Fruit fly (Drosophila melanogaster) ovary, adult (tissue): Measurements from ENCODE around the gene vnd.
"Not testable (repeated sequence)": the region's sequence is repeated elsewhere in the genome, so short reads cannot be mapped to it uniquely, and the experiment has no call there.

Source experiments
- CG17801 ChIP-seq: fragments of 200-800 bp; optimal IDR thresholded peaks from 2 replicates; lab custom pipeline; 2019; ENCODE audit warnings: missing biosample characterization, mild to moderate bottlenecking, missing genetic modification characterization, moderate library complexity; ENCODE audit not compliant: partially characterized antibody

Gene vnd

dm6 chrX:620102-620430 is 38.1 kb downstream of the vnd start, which contains the start of gene spdi:
Gene spdi (minus strand): TSS chrX:620195.
- no peak for TF ChIP-seq CG17801 (GFP tag; lab: Kevin White, UChicago)

dm6 chrX:621132-621555 is 39.2 kb downstream of the vnd start, which contains the start of the genes CG13365 and Vsp37A:
Gene CG13365 (minus strand): TSS chrX:621215.
Gene Vsp37A (plus strand): TSS chrX:621530.
- peak; percentile 5 for TF ChIP-seq CG17801 (GFP tag; lab: Kevin White, UChicago)

DNA sequence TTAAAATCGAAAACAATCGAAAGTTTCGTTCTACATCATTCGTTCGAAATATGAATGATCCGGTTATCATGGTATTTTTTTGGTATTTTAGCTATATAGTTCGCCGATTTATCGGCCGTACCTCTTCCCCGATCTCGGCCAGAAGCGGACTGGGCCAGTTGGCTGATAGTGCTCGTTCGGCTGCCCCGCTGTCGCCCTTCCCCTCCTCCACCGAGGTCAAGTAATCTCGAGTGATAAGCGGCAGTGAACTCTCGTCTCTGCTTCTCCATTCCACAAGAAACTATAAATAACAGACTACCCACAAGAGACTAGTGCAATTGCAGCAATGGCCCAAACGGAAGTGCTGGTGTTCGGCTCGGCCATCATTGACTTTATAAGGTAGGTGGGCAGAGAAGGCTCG is 41.4 kb downstream of the vnd start, which contains the start of gene CG13369:
Gene CG13369 (plus strand): TSS at position 112 of the 400 bp plus-strand sequence.
- no peak for TF ChIP-seq CG17801 (GFP tag; lab: Kevin White, UChicago)

- peak; percentile 37 for TF ChIP-seq CG17801 (GFP tag; lab: Kevin White, UChicago)
Observed at dm6 chrX:625157-625627, 43.3 kb downstream of the vnd start, which contains the start of the genes CG13364 and Hinfp. Gene CG13364 (minus strand): TSS chrX:625203. Gene Hinfp (plus strand): TSS chrX:625542.

DNA sequence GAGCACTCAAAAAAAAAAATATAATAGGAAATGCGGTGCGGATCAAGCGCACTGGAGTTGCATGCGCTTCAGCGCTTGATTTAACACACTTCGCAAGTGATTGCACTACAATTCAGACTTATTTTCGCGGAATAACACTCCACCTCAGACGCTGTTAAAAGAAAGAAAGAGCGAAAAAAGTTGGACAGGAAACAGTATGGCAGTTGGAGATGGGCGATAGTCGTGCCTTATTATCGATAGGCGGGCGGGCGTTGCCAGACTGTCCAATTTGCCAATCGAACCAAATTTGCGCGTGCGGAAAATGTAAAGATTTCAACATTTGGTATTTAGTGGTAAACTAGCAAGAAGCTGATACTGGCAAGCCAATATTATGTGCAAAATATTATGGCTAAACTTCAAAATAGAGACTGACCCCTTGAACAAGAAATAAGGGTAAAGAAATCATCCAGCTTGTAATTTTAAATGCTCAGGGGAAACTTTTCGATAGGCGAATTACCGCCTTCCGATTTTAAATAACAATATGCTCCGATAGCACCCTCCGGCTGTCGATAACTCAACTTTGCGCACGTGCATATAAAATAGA is 47.4 kb downstream of the vnd start, which contains the start of the genes RpL36 and Mybbp1A:
Gene RpL36 (minus strand): TSS at position 245 of the 583 bp plus-strand sequence.
Gene Mybbp1A (plus strand): TSS at position 535 of the 583 bp plus-strand sequence.
- TF ChIP-seq CG17801 (GFP tag; lab: Kevin White, UChicago): peak; percentile 49

dm6 chrX:635495-636142 is 53.7 kb downstream of the vnd start, which contains the start of gene Dredd:
Gene Dredd (minus strand): TSS chrX:635545.
- TF ChIP-seq CG17801 (GFP tag; lab: Kevin White, UChicago): peak; percentile 55

DNA sequence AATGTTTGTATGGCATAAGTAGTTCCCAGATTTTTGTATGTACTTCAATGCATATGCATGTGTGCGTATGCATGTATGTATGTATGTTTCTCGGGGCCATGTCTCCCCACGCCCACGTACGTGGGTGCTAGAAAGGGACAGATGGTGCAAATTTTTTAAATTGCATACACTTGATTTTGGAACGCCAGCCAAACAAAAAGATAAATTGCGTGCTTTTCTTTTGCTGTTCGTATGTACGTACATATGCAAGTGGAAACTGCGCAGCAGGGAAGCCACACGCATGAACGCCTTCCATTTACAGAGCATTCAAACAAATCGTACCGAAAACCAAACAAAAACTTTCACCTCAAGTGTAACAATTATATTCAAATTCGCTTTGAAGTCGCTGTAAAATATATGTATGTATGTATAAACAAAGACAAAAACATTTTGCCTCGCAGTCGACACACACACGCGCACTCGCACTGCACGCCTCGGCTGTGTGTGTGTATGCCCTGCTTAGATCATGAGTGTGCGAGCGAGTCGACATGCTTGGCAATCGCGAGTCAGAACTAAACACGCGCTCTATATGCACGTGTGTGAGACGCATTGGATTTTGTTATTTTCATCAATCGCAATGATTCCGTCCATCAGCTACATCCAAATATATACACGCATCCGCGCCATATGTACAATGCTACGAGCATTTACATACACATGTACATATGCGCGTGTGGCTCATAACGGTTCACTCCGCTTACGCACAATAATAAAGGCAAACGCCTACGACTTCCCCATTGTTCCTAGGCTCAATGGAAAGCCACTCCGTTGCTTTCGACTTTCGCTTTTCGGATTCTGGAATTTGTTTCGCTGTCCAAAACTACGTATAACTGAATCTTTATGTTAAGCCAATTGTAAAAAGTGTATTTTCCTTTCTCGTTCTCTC is 54.9 kb downstream of the vnd start:
- no peak for TF ChIP-seq CG17801 (GFP tag; lab: Kevin White, UChicago)

- not testable (repeated sequence) for TF ChIP-seq CG17801 (GFP tag; lab: Kevin White, UChicago)
Observed at dm6 chrX:644461-644860, 62.5 kb downstream of the vnd start, which contains the start of gene CG13367. Gene CG13367 (plus strand): TSS chrX:644761.

- TF ChIP-seq CG17801 (GFP tag; lab: Kevin White, UChicago): no peak
Observed at dm6 chrX:646395-647009, 64.6 kb downstream of the vnd start.

DNA sequence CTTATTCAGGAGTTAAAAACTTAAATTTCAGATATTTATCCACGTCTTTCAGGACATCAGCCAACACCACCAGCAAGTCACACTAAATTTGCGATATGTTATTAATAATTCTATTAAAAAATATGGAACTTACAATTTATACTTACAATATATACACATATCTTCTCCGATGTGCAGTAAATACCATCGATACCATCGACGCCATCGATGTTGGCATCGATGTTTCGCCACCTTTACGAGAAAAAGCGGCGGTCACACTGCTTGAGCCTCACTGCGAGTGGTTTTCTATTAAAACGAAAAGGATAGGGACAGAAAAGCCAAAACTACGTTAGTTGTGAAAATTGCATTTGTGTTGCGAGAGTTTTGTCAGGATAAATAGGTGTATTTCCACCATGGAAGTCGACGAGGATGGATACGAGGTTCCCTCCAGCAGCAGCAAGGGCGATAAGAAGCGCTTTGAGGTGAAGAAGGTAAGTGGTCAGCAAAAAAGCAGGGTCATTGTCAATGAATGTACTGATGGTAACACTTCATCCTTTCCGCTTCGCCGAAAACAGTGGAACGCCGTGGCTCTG is 65.2 kb downstream of the vnd start, which contains the start of gene Roc1a:
Gene Roc1a (plus strand): TSS at position 249 of the 572 bp plus-strand sequence.
- TF ChIP-seq CG17801 (GFP tag; lab: Kevin White, UChicago): no peak
